Worm (Caenorhabditis elegans) whole organism, L4 larva: ENCODE results near the gene col-109.

ENCODE experiments used
- F26F4.8 ChIP-seq: fragments of 200-800 bp; sonication (Bioruptor generic); conservative IDR thresholded peaks from 2 replicates; pipeline ENCODE4 v1.3.6; 2022; ENCODE audit warnings: missing genetic modification characterization, missing compliant biosample characterization
- F37D6.2 ChIP-seq: sonication (generic microtip); optimal IDR thresholded peaks from 2 replicates; lab custom pipeline; 2016; ENCODE audit warnings: mild to moderate bottlenecking, missing genetic modification characterization, missing compliant biosample characterization
- F49E8.2 ChIP-seq: sonication (generic microtip); optimal IDR thresholded peaks from 2 replicates; lab custom pipeline; 2016; ENCODE audit warnings: missing compliant biosample characterization, mild to moderate bottlenecking, missing genetic modification characterization, borderline replicate concordance
- T20F7.1 ChIP-seq: fragments of 200-800 bp; sonication (Bioruptor generic); optimal IDR thresholded peaks from 2 replicates; lab custom pipeline; 2018; ENCODE audit warnings: mild to moderate bottlenecking, missing genetic modification characterization, missing compliant biosample characterization
- Y5F2A.4 ChIP-seq: fragments of 200-800 bp; sonication (Bioruptor generic); optimal IDR thresholded peaks from 2 replicates; lab custom pipeline; 2018; ENCODE audit warnings: mild to moderate bottlenecking, missing genetic modification characterization, missing compliant biosample characterization
- ZK337.2 ChIP-seq: fragments of 200-800 bp; sonication (Bioruptor generic); IDR thresholded peaks from 2 replicates; pipeline ENCODE4 v1.3.6; 2022; ENCODE audit warnings: missing genetic modification reagents, missing genetic modification characterization, missing compliant biosample characterization
- ZK546.5 ChIP-seq, 2 experiments: sonication (generic microtip); optimal IDR thresholded peaks; 2 replicates each; lab custom pipeline; 2017; ENCODE audit warnings: missing biosample characterization in 2 of 2, missing genetic modification characterization in 2 of 2
- aha-1 ChIP-seq: fragments of 150-350 bp; peaks from one replicate; lab custom pipeline; 2014; ENCODE audit warnings: missing biosample characterization, missing genetic modification characterization
- arid-1 ChIP-seq: fragments of 200-800 bp; sonication (Bioruptor generic); conservative IDR thresholded peaks from 2 replicates; pipeline ENCODE4 v1.3.6; 2022; ENCODE audit warnings: missing genetic modification reagents, missing genetic modification characterization, missing compliant biosample characterization
- ceh-32 ChIP-seq: sonication (generic microtip); optimal IDR thresholded peaks from 2 replicates; lab custom pipeline; 2016; ENCODE audit warnings: mild to moderate bottlenecking, missing genetic modification characterization, missing compliant biosample characterization; ENCODE audit not compliant: poor library complexity
- ceh-62 ChIP-seq: sonication (generic microtip); optimal IDR thresholded peaks from 2 replicates; lab custom pipeline; 2017; ENCODE audit warnings: missing biosample characterization, missing genetic modification characterization
- ceh-82 ChIP-seq: sonication (generic microtip); optimal IDR thresholded peaks from 2 replicates; lab custom pipeline; 2017; ENCODE audit warnings: missing biosample characterization, missing genetic modification characterization
- cey-2 ChIP-seq: sonication (generic microtip); optimal IDR thresholded peaks from 3 replicates; lab custom pipeline; 2017; ENCODE audit warnings: missing genetic modification characterization, mild to moderate bottlenecking, missing compliant biosample characterization, antibody characterized with exemption, borderline replicate concordance; ENCODE audit not compliant: insufficient read depth
- daf-16 ChIP-seq, 3 experiments: sonication (generic microtip); optimal IDR thresholded peaks; 2 replicates each; lab custom pipeline; 2016 to 2017; ENCODE audit warnings: missing genetic modification characterization in 3 of 3, missing genetic modification reagents in 3 of 3, mild to moderate bottlenecking in 2 of 3, missing compliant biosample characterization in 2 of 3, missing biosample characterization in 1 of 3, moderate library complexity in 1 of 3
- dmd-6 ChIP-seq: fragments of 200-800 bp; sonication (Bioruptor generic); IDR thresholded peaks from 2 replicates; pipeline ENCODE4 v1.3.6; 2022; ENCODE audit warnings: missing genetic modification reagents, missing genetic modification characterization, missing compliant biosample characterization
- dmd-8 ChIP-seq: fragments of 200-800 bp; sonication (Bioruptor generic); IDR thresholded peaks from 2 replicates; pipeline ENCODE4 v1.3.6; 2022; ENCODE audit warnings: missing genetic modification characterization, missing compliant biosample characterization
- dve-1 ChIP-seq: sonication (generic microtip); optimal IDR thresholded peaks from 2 replicates; lab custom pipeline; 2017; ENCODE audit warnings: antibody characterized with exemption, mild to moderate bottlenecking, missing genetic modification characterization, missing compliant biosample characterization; ENCODE audit not compliant: insufficient read depth
- egl-27 ChIP-seq: sonication (generic microtip); optimal IDR thresholded peaks from 3 replicates; lab custom pipeline; 2017; ENCODE audit warnings: missing biosample characterization, missing genetic modification reagents, missing genetic modification characterization
- fkh-10 ChIP-seq: fragments of 150-350 bp; optimal IDR thresholded peaks from 2 replicates; lab custom pipeline; 2014; ENCODE audit warnings: missing biosample characterization, missing genetic modification reagents, missing genetic modification characterization
- hif-1 ChIP-seq, 2 experiments: sonication (generic microtip); optimal IDR thresholded peaks; 2 replicates each; lab custom pipeline; 2016 to 2017; ENCODE audit warnings: missing compliant biosample characterization in 2 of 2, missing genetic modification characterization in 2 of 2, missing genetic modification reagents in 2 of 2, missing genotype in 2 of 2, mild to moderate bottlenecking in 1 of 2
- hmg-1.1 ChIP-seq: fragments of 200-800 bp; sonication (Bioruptor generic); IDR thresholded peaks from 2 replicates; pipeline ENCODE4 v1.3.6; 2022; ENCODE audit warnings: missing genetic modification reagents, missing genetic modification characterization, missing compliant biosample characterization
- lin-1 ChIP-seq: fragments of 200-800 bp; sonication (Bioruptor generic); IDR thresholded peaks from 2 replicates; pipeline ENCODE4 v1.3.6; 2022; ENCODE audit warnings: missing genetic modification reagents, missing genetic modification characterization, missing compliant biosample characterization
- lin-29 ChIP-seq: fragments of 200-800 bp; sonication (Bioruptor generic); IDR thresholded peaks from 2 replicates; pipeline ENCODE4 v1.3.6; 2022; ENCODE audit warnings: missing genetic modification reagents, missing genetic modification characterization, missing compliant biosample characterization
- lin-38 ChIP-seq: fragments of 200-800 bp; sonication (Bioruptor generic); IDR thresholded peaks from 2 replicates; pipeline ENCODE4 v1.3.6; 2022; ENCODE audit warnings: missing genetic modification reagents, missing genetic modification characterization, missing compliant biosample characterization
- lin-39 ChIP-seq: fragments of 150-350 bp; optimal IDR thresholded peaks from 2 replicates; lab custom pipeline; 2014; ENCODE audit warnings: missing biosample characterization, missing genetic modification reagents, missing genetic modification characterization
- lir-3 ChIP-seq: sonication (generic microtip); optimal IDR thresholded peaks from 2 replicates; lab custom pipeline; 2016; ENCODE audit warnings: mild to moderate bottlenecking, missing genetic modification characterization, missing compliant biosample characterization
- lsy-2 ChIP-seq, 2 experiments: fragments of 150-350 bp in 1 of 2; sonication (generic microtip) in 1 of 2; optimal IDR thresholded peaks; 2 replicates each; lab custom pipeline; 2014 to 2017; ENCODE audit warnings: missing biosample characterization in 2 of 2, missing genetic modification characterization in 2 of 2
- madf-9 ChIP-seq: fragments of 200-800 bp; sonication (Bioruptor generic); conservative IDR thresholded peaks from 2 replicates; pipeline ENCODE4 v1.3.6; 2022; ENCODE audit warnings: missing genetic modification reagents, missing genetic modification characterization, missing compliant biosample characterization
- mdl-1 ChIP-seq, 2 experiments: fragments of 150-350 bp in 1 of 2; sonication (generic microtip) in 1 of 2; optimal IDR thresholded peaks; 2 replicates each; lab custom pipeline; 2014 to 2017; ENCODE audit warnings: missing biosample characterization in 2 of 2, missing genetic modification characterization in 2 of 2
- mxl-2 ChIP-seq: fragments of 200-800 bp; sonication (Bioruptor generic); conservative IDR thresholded peaks from 2 replicates; pipeline ENCODE4 v1.3.6; 2022; ENCODE audit warnings: missing genetic modification reagents, missing genetic modification characterization, missing compliant biosample characterization
- nhr-10 ChIP-seq: fragments of 150-350 bp; optimal IDR thresholded peaks from 2 replicates; lab custom pipeline; 2014; ENCODE audit warnings: missing biosample characterization, missing genetic modification characterization
- nhr-237 ChIP-seq: sonication (generic microtip); optimal IDR thresholded peaks from 2 replicates; lab custom pipeline; 2017; ENCODE audit warnings: missing biosample characterization, missing genetic modification characterization
- nhr-41 ChIP-seq: fragments of 200-800 bp; sonication (Bioruptor generic); IDR thresholded peaks from 2 replicates; pipeline ENCODE4 v1.3.6; 2022; ENCODE audit warnings: missing genetic modification reagents, missing genetic modification characterization, missing compliant biosample characterization
- pha-4 ChIP-seq, 2 experiments: fragments of 150-350 bp in 1 of 2; fragments of 200-800 bp in 1 of 2; sonication (Bioruptor generic) in 1 of 2; IDR thresholded peaks in 1 of 2; optimal IDR thresholded peaks in 1 of 2; 2 replicates each; pipeline versions ENCODE4 v1.3.6 to Lab custom; 2014 to 2022; ENCODE audit warnings: missing genetic modification characterization in 2 of 2, missing genetic modification reagents in 2 of 2, missing biosample characterization in 1 of 2, missing compliant biosample characterization in 1 of 2
- sdz-12 ChIP-seq: fragments of 200-800 bp; sonication (Bioruptor generic); optimal IDR thresholded peaks from 2 replicates; lab custom pipeline; 2018; ENCODE audit warnings: mild to moderate bottlenecking, missing genetic modification characterization, missing compliant biosample characterization
- set-16 ChIP-seq: fragments of 200-800 bp; sonication (Bioruptor generic); IDR thresholded peaks from 2 replicates; pipeline ENCODE4 v1.3.6; 2022; ENCODE audit warnings: missing genetic modification reagents, missing genetic modification characterization, missing compliant biosample characterization
- snpc-4 ChIP-seq: fragments of 150-350 bp; optimal IDR thresholded peaks from 2 replicates; lab custom pipeline; 2014; ENCODE audit warnings: missing biosample characterization, missing genetic modification characterization
- tra-1 ChIP-seq: fragments of 200-800 bp; sonication (Bioruptor generic); IDR thresholded peaks from 2 replicates; pipeline ENCODE4 v1.3.6; 2022; ENCODE audit warnings: missing genetic modification reagents, missing genetic modification characterization, missing compliant biosample characterization
- unc-62 ChIP-seq, 3 experiments: fragments of 150-350 bp in 1 of 3; sonication (generic microtip); optimal IDR thresholded peaks in 2 of 3; peaks in 1 of 3; 1 replicate in 1 of 3; 2 replicates in 2 of 3; lab custom pipeline; 2014 to 2017; ENCODE audit warnings: missing biosample characterization in 3 of 3, missing genetic modification characterization in 3 of 3, missing genetic modification reagents in 3 of 3, missing genotype in 1 of 3
- vab-7 ChIP-seq: fragments of 200-800 bp; sonication (Bioruptor generic); IDR thresholded peaks from 2 replicates; pipeline ENCODE4 v1.3.6; 2022; ENCODE audit warnings: missing genetic modification reagents, missing genetic modification characterization, missing compliant biosample characterization
- zag-1 ChIP-seq: fragments of 150-350 bp; optimal IDR thresholded peaks from 2 replicates; lab custom pipeline; 2014; ENCODE audit warnings: missing biosample characterization, missing genetic modification characterization
- zfp-3 ChIP-seq: fragments of 200-800 bp; sonication (Bioruptor generic); conservative IDR thresholded peaks from 2 replicates; pipeline ENCODE4 v1.3.6; 2022; ENCODE audit warnings: missing genetic modification reagents, missing genetic modification characterization, missing compliant biosample characterization
- zip-2 ChIP-seq: fragments of 150-350 bp; optimal IDR thresholded peaks from 2 replicates; lab custom pipeline; 2014; ENCODE audit warnings: missing biosample characterization, missing genetic modification characterization
- ztf-11 ChIP-seq: fragments of 150-350 bp; optimal IDR thresholded peaks from 2 replicates; lab custom pipeline; 2014; ENCODE audit warnings: missing biosample characterization, missing genetic modification characterization

col-109 gene

DNA sequence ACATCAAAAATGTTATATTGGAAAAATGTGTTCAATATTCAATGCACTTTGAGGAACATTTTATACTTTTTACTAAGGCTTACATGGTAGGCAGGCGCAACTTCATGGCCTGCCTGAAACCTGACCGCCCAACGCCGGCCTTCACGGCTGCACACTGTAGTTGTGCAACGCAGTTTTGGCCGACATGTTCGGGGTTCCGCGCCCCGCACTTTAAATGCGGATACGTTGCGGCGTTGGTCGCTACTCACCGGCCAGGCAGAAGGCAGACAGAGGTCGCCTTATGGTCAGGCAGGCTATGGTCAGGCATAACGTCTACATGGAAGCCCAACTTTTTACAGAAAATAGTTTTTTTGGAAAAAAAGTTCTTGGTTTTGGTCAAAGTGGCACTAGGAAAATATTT, 29.4 kb downstream of the col-109 start:
- TF ChIP-seq set-16 (GFP tag; lab: Robert Waterston, UW): peak; percentile 52
- TF ChIP-seq ceh-82 (tag; lab: Kevin White, UChicago): no peak
- 0 out of 2 replicates have a peak, but pooled peaks have one; percentile 29 for TF ChIP-seq dmd-8 (GFP tag; lab: Robert Waterston, UW)
- TF ChIP-seq aha-1: peak; percentile 50

ce11 chrIV:1785156-1785555, 34.9 kb downstream of the col-109 start:
- TF ChIP-seq tra-1 (GFP tag; lab: Robert Waterston, UW): no peak
- TF ChIP-seq madf-9 (GFP tag; lab: Robert Waterston, UW): no peak
- no peak for TF ChIP-seq nhr-10 (tag; lab: Kevin White, UChicago)
- no peak for TF ChIP-seq lir-3 (tag; lab: Kevin White, UChicago)
- TF ChIP-seq F49E8.2 (tag; lab: Kevin White, UChicago): no peak
- no peak for TF ChIP-seq nhr-41 (GFP tag; lab: Robert Waterston, UW)
- TF ChIP-seq lin-1 (GFP tag; lab: Robert Waterston, UW): no peak
- no peak for TF ChIP-seq F37D6.2 (tag; lab: Kevin White, UChicago)
- no peak for TF ChIP-seq hmg-1.1 (GFP tag; lab: Robert Waterston, UW)
- TF ChIP-seq lin-29 (GFP tag; lab: Robert Waterston, UW): no peak
- TF ChIP-seq T20F7.1 (GFP tag; lab: Kevin White, UChicago): no peak
- no peak for TF ChIP-seq mxl-2 (GFP tag; lab: Robert Waterston, UW)
- no peak for TF ChIP-seq lin-38 (GFP tag; lab: Robert Waterston, UW)
- no peak for TF ChIP-seq egl-27 (tag; lab: Kevin White, UChicago)
- TF ChIP-seq lsy-2 (tag; optimal IDR thresholded peaks at IDR 0.05; lab: Kevin White, UChicago): no peak
- no peak for TF ChIP-seq ceh-62 (tag; lab: Kevin White, UChicago)
- no peak for TF ChIP-seq ZK546.5 (tag; optimal IDR thresholded peaks at IDR 0.05; lab: Kevin White, UChicago)
- TF ChIP-seq dve-1 (tag; lab: Kevin White, UChicago): no peak
- TF ChIP-seq daf-16 (GFP tag; optimal IDR thresholded peaks at IDR 0.05; lab: Kevin White, UChicago): no peak
- no peak for TF ChIP-seq daf-16 (tag; optimal IDR thresholded peaks at IDR 0.05; lab: Kevin White, UChicago)
- no peak for TF ChIP-seq ZK337.2 (GFP tag; lab: Robert Waterston, UW)
- TF ChIP-seq, all 104 proteins: peak for 0

- TF ChIP-seq Y5F2A.4 (GFP tag; lab: Kevin White, UChicago) (no peak), unc-62 (GFP tag; optimal IDR thresholded peaks at IDR 0.05 in 1 of 2; lab: Kevin White, UChicago) (peak in 1 of 2 experiments; percentile 42), unc-62 (tag; optimal IDR thresholded peaks at IDR 0.05; lab: Kevin White, UChicago) (no peak), set-16 (GFP tag; lab: Robert Waterston, UW) (peak; percentile 23; the same call in 1 of the 2 replicates), ceh-32 (no peak), ZK337.2 (GFP tag; lab: Robert Waterston, UW) (no peak), F26F4.8 (no peak), hif-1 (tag; optimal IDR thresholded peaks at IDR 0.05; lab: Kevin White, UChicago) (no peak), cey-2 (tag; lab: Kevin White, UChicago) (no peak), pha-4 (GFP tag; IDR thresholded peaks at IDR 0.05; lab: Robert Waterston, UW) (no peak), pha-4 (tag; optimal IDR thresholded peaks at IDR 0.05; lab: Kevin White, UChicago) (no peak)
These were observed 38.5 kb downstream of the col-109 start, which contains the start of gene frpr-19 for ce11 chrIV:1781559-1781958. frpr-19 (minus strand) TSS chrIV:1781659.

DNA sequence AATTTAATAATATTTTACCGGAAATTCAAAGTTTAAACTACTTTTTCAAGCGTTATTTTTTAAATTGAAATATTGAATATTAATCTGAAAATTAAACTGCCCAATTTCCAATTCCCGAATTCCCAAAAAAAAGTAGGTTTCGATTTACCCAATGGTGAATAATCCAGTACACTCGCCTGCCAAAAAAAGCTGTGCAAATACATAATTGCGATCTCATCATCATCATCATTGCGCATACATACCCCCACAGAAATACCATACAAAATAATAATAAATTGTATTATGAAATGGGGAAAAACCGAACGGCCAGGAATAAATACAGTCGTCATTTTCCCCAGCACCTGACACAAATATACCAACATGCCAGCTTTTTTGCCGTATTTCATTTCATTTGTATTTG, 48.2 kb downstream of the col-109 start, which contains the start of gene Y41D4A.1:
Gene Y41D4A.1, plus strand, starts transcription at position 301 of the 400 bp plus-strand sequence.
- TF ChIP-seq ztf-11 (no peak), snpc-4 (no peak), unc-62 (GFP tag; optimal IDR thresholded peaks at IDR 0.05 in 1 of 2; lab: Kevin White, UChicago) (no peak), unc-62 (tag; optimal IDR thresholded peaks at IDR 0.05; lab: Kevin White, UChicago) (no peak), lin-39 (tag; lab: Kevin White, UChicago) (no peak), zfp-3 (GFP tag; lab: Robert Waterston, UW) (no peak), arid-1 (GFP tag; lab: Robert Waterston, UW) (no peak), nhr-237 (no peak), T20F7.1 (GFP tag; lab: Kevin White, UChicago) (no peak), vab-7 (GFP tag; lab: Robert Waterston, UW) (no peak), mdl-1 (tag; optimal IDR thresholded peaks at IDR 0.05; lab: Kevin White, UChicago) (no peak), zip-2 (tag; lab: Kevin White, UChicago) (no peak), zag-1 (no peak), lir-3 (tag; lab: Kevin White, UChicago) (no peak), dmd-6 (GFP tag; lab: Robert Waterston, UW) (no peak), sdz-12 (GFP tag; lab: Kevin White, UChicago) (no peak), fkh-10 (GFP tag; lab: Kevin White, UChicago) (no peak)
